Worm (Caenorhabditis elegans) whole organism, L4/young adult: Measurements from ENCODE around the gene mrpl-39.

ENCODE experiments used
- W03F9.2 ChIP-seq: fragments of 150-350 bp; optimal IDR thresholded peaks from 2 replicates; lab custom pipeline; 2014; ENCODE audit warnings: missing biosample characterization, missing genetic modification characterization
- dao-5 ChIP-seq: sonication (generic microtip); optimal IDR thresholded peaks from 2 replicates; lab custom pipeline; 2016; ENCODE audit warnings: missing genotype, missing genetic modification characterization, moderate library complexity, missing compliant biosample characterization
- him-1 ChIP-seq: sonication (generic microtip); optimal IDR thresholded peaks from 2 replicates; lab custom pipeline; 2016; ENCODE audit warnings: missing genotype, missing genetic modification reagents, missing genetic modification characterization, missing compliant biosample characterization

DNA sequence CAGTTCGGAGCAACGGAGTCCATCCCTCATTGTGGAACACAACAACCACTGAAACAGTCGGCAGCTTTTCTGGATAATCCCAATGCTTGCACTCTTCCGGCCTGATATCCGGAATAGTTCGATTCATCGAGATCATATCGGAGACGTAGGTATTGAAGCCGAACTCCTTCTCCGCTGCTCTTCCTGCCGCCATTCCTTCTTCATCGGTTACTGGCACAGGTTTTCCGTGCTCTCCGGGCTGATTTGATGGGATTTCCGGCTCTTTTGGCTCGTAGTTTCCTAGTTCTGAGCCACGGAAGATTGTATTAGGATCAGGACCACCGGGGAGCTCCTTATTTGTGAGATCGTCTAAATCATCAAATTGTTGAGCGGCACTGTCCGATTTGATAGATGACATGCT is 1.4 kb upstream of the mrpl-39 start:
- TF ChIP-seq W03F9.2 (tag; lab: Kevin White, UChicago): no peak
- no peak for TF ChIP-seq him-1 (tag; lab: Kevin White, UChicago)
- no peak for TF ChIP-seq dao-5 (tag; lab: Kevin White, UChicago)
